Fruit fly (Drosophila melanogaster) ovary, adult (tissue): ENCODE results near the gene Rpn3.

Source experiments
- CG17801 ChIP-seq: fragments of 200-800 bp; optimal IDR thresholded peaks from 2 replicates; lab custom pipeline; 2019; ENCODE audit warnings: missing biosample characterization, mild to moderate bottlenecking, missing genetic modification characterization, moderate library complexity; ENCODE audit not compliant: partially characterized antibody

Gene Rpn3

dm6 chr2L:19051534-19052100 is at the start of gene Rpn3:
TSS of gene Rpn3 (plus strand) at chr2L:19051790.
- peak; percentile 84 for TF ChIP-seq CG17801 (GFP tag; lab: Kevin White, UChicago)

- no peak for TF ChIP-seq CG17801 (GFP tag; lab: Kevin White, UChicago)
Observed at dm6 chr2L:19002468-19002867, 49.1 kb upstream of the Rpn3 start.

dm6 chr2L:19002959-19003371 is 48.6 kb upstream of the Rpn3 start, which contains the start of gene CG31793:
TSS of gene CG31793 (plus strand) at chr2L:19003367.
- peak; percentile 73 for TF ChIP-seq CG17801 (GFP tag; lab: Kevin White, UChicago)

- TF ChIP-seq CG17801 (GFP tag; lab: Kevin White, UChicago): peak; percentile 85
Observed at dm6 chr2L:19009130-19009529, 42.5 kb upstream of the Rpn3 start, which contains the start of gene RpL30. TSS of gene RpL30 (minus strand) at chr2L:19009306.

- TF ChIP-seq CG17801 (GFP tag; lab: Kevin White, UChicago): no peak
Observed at dm6 chr2L:19010037-19010436, 41.6 kb upstream of the Rpn3 start.

dm6 chr2L:19010566-19010965 is 41.0 kb upstream of the Rpn3 start, which contains the start of gene robl37BC:
TSS of gene robl37BC (plus strand) at chr2L:19010866.
- TF ChIP-seq CG17801 (GFP tag; lab: Kevin White, UChicago): no peak

dm6 chr2L:19011895-19012645 is 39.5 kb upstream of the Rpn3 start:
- no peak for TF ChIP-seq CG17801 (GFP tag; lab: Kevin White, UChicago)

- TF ChIP-seq CG17801 (GFP tag; lab: Kevin White, UChicago): no peak
Observed at dm6 chr2L:19012776-19013328, 38.7 kb upstream of the Rpn3 start.

dm6 chr2L:19014032-19014880 is 37.3 kb upstream of the Rpn3 start:
- no peak for TF ChIP-seq CG17801 (GFP tag; lab: Kevin White, UChicago)

- no peak for TF ChIP-seq CG17801 (GFP tag; lab: Kevin White, UChicago)
Observed at dm6 chr2L:19014881-19015366, 36.7 kb upstream of the Rpn3 start.

- no peak for TF ChIP-seq CG17801 (GFP tag; lab: Kevin White, UChicago)
Observed at dm6 chr2L:19015628-19016027, 36.0 kb upstream of the Rpn3 start.

- TF ChIP-seq CG17801 (GFP tag; lab: Kevin White, UChicago): no peak
Observed at dm6 chr2L:19017060-19017459, 34.5 kb upstream of the Rpn3 start.

- TF ChIP-seq CG17801 (GFP tag; lab: Kevin White, UChicago): no peak
Observed at dm6 chr2L:19018266-19018665, 33.3 kb upstream of the Rpn3 start.

- no peak for TF ChIP-seq CG17801 (GFP tag; lab: Kevin White, UChicago)
Observed at dm6 chr2L:19019160-19019592, 32.4 kb upstream of the Rpn3 start.

dm6 chr2L:19019640-19020039 is 31.9 kb upstream of the Rpn3 start:
- TF ChIP-seq CG17801 (GFP tag; lab: Kevin White, UChicago): no peak
